Worm (Caenorhabditis elegans) whole organism, L3 larva: ENCODE data around the gene glb-16.

ENCODE experiments used
- aly-2 ChIP-seq: fragments of 150-350 bp; optimal IDR thresholded peaks from 2 replicates; lab custom pipeline; 2014; ENCODE audit warnings: missing biosample characterization, missing genetic modification characterization
- ceh-28 ChIP-seq: fragments of 150-350 bp; optimal IDR thresholded peaks from 2 replicates; lab custom pipeline; 2014; ENCODE audit warnings: missing biosample characterization, missing genetic modification reagents, missing genetic modification characterization
- eor-1 ChIP-seq, 2 experiments: fragments of 150-350 bp; optimal IDR thresholded peaks; 2 replicates each; lab custom pipeline; 2014 to 2018; ENCODE audit warnings: missing biosample characterization in 2 of 2, missing genetic modification characterization in 2 of 2

DNA sequence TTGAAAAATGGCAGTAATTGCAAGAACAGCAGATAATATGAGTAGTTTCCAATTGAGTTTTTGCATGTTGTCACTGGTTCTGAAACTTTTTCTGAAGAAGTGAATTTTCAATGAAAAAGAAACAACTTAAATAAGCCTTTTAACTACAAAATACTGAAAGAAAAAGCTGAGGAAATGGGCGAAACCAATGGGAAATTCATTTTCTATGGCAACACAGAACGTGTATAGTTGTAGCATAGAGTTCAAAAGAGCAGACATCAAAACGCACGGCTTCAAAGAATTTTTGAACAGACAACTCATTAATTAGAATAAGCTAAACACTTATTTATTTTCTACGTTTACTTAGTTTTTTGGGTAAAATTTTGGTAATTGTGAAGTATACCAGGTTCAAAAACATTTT, 46.9 kb downstream of the glb-16 start, which contains the start of gene F48E3.2:
- TF ChIP-seq ceh-28 (tag; lab: Kevin White, UChicago) (no peak), aly-2 (tag; lab: Kevin White, UChicago) (no peak), eor-1 (tag; optimal IDR thresholded peaks at IDR 0.05; lab: Kevin White, UChicago) (no peak)
